Worm (Caenorhabditis elegans): ENCODE data around the gene T10B10.9.

- TF ChIP-seq snpc-4 (GFP tag; optimal IDR thresholded peaks at IDR 0.05) (no peak), snpc-4 (tag; optimal IDR thresholded peaks at IDR 0.05) (no peak), F37B4.10 (GFP tag; IDR thresholded peaks at IDR 0.05) (no peak), hsf-1 (GFP tag; IDR thresholded peaks at IDR 0.05) (no peak), snpc-1.1 (tag; optimal IDR thresholded peaks at IDR 0.05; ENCODE audit: insufficient read depth) (no peak), atf-7 (tag; optimal IDR thresholded peaks at IDR 0.05) (no peak), madf-8 (GFP tag; conservative IDR thresholded peaks at IDR 0.05) (no peak), ets-4 (GFP tag; optimal IDR thresholded peaks at IDR 0.05) (no peak), unc-62 (GFP tag; optimal IDR thresholded peaks at IDR 0.05) (no peak), snpc-1.3 (tag; optimal IDR thresholded peaks at IDR 0.05; ENCODE audit: insufficient read depth) (no peak), attf-6 (GFP tag; IDR thresholded peaks at IDR 0.05) (no peak), hmg-20 (GFP tag; IDR thresholded peaks at IDR 0.05) (no peak), nfyb-1 (GFP tag; IDR thresholded peaks at IDR 0.05) (no peak), let-526 (GFP tag; IDR thresholded peaks at IDR 0.05) (no peak)
These were observed 32.1 kb upstream of the T10B10.9 start for ce11 chrX:15132073-15132472.
